Worm (Caenorhabditis elegans) whole organism, L2 larva: ENCODE data around the gene Y39G8C.2.

Source experiments
- elt-1 ChIP-seq: fragments of 150-350 bp; optimal IDR thresholded peaks from 2 replicates; lab custom pipeline; 2014; ENCODE audit warnings: missing biosample characterization, missing genetic modification characterization
- unc-62 ChIP-seq: fragments of 150-350 bp; optimal IDR thresholded peaks from 2 replicates; lab custom pipeline; 2014; ENCODE audit warnings: missing biosample characterization, missing genetic modification reagents, missing genetic modification characterization

DNA sequence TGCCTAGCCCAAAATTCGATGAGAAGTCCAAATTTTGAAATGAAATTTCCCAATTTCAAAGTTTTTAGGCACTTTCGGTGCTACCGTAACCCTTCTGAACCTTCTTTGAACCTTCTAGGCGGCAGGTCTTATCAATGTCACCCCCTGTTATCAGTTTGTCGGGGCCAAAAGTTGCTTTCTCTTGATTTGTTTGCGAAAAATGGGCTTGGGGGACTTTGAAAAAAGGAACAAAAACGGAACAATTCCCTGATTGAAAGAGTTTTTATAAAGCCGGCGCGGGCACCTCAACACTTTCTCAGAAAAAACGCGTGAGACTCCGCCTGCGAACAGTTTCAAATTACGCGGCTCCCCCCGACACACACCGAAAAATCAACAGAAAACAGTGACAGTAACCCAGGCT, 44.3 kb downstream of the Y39G8C.2 start:
- TF ChIP-seq elt-1 (tag; lab: Kevin White, UChicago), result no peak
- TF ChIP-seq unc-62 (GFP tag; lab: Kevin White, UChicago), result no peak
